Worm (Caenorhabditis elegans): Measurements from ENCODE around the gene T13C5.2.

- TF ChIP-seq mbf-1 (tag; optimal IDR thresholded peaks at IDR 0.05), result no peak
- no peak for TF ChIP-seq ama-1 (optimal IDR thresholded peaks at IDR 0.05)
- no peak for TF ChIP-seq ZK546.5 (tag; optimal IDR thresholded peaks at IDR 0.05)
- TF ChIP-seq nhr-11 (tag; optimal IDR thresholded peaks at IDR 0.05), result no peak
- TF ChIP-seq snpc-4 (tag; optimal IDR thresholded peaks at IDR 0.05), result no peak
- TF ChIP-seq unc-39 (tag; optimal IDR thresholded peaks at IDR 0.05), result no peak
- no peak for TF ChIP-seq lin-11 (tag; optimal IDR thresholded peaks at IDR 0.05)
- TF ChIP-seq unc-62 (GFP tag; optimal IDR thresholded peaks at IDR 0.05), result no peak
- TF ChIP-seq alr-1 (tag; optimal IDR thresholded peaks at IDR 0.05), result no peak
- no peak for TF ChIP-seq elt-1 (tag; optimal IDR thresholded peaks at IDR 0.05)
Measured at ce11 chrX:6219892-6220291, 35.1 kb downstream of the T13C5.2 start.
